Fruit fly (Drosophila melanogaster) whole organism, larva: ENCODE measurements around the gene Atat.

Experiments used
- noc ChIP-seq: fragments of 200-800 bp; sonication (Bioruptor generic); optimal IDR thresholded peaks from 3 replicates; lab custom pipeline; 2019; ENCODE audit warnings: missing biosample characterization, mild to moderate bottlenecking, missing genetic modification characterization, moderate library complexity

Atat gene

dm6 chr3L:9426656-9427294, at the start of gene Atat, which contains the start of gene Shc:
Gene Atat (minus strand): TSS chr3L:9426758.
Gene Shc (plus strand): TSS chr3L:9427010.
- peak; percentile 97 for TF ChIP-seq noc (tag; lab: Kevin White, UChicago)

dm6 chr3L:9471151-9471903, 44.8 kb upstream of the Atat start:
- TF ChIP-seq noc (tag; lab: Kevin White, UChicago): no peak

- TF ChIP-seq noc (tag; lab: Kevin White, UChicago): no peak
Observed at dm6 chr3L:9469079-9469478, 42.5 kb upstream of the Atat start.

dm6 chr3L:9468261-9468890, 41.8 kb upstream of the Atat start:
- TF ChIP-seq noc (tag; lab: Kevin White, UChicago): peak; percentile 22

- TF ChIP-seq noc (tag; lab: Kevin White, UChicago): no peak
Observed at dm6 chr3L:9467763-9468206, 41.2 kb upstream of the Atat start.

dm6 chr3L:9467267-9467666, 40.7 kb upstream of the Atat start:
- TF ChIP-seq noc (tag; lab: Kevin White, UChicago): no peak

- TF ChIP-seq noc (tag; lab: Kevin White, UChicago): peak; percentile 1
Observed at dm6 chr3L:9466595-9466994, 40.0 kb upstream of the Atat start.

dm6 chr3L:9465652-9466244, 39.2 kb upstream of the Atat start:
- TF ChIP-seq noc (tag; lab: Kevin White, UChicago): no peak

- no peak for TF ChIP-seq noc (tag; lab: Kevin White, UChicago)
Observed at dm6 chr3L:9462794-9463193, 36.2 kb upstream of the Atat start.

dm6 chr3L:9462247-9462769, 35.8 kb upstream of the Atat start:
- TF ChIP-seq noc (tag; lab: Kevin White, UChicago): peak; percentile 85

- TF ChIP-seq noc (tag; lab: Kevin White, UChicago): no peak
Observed at dm6 chr3L:9461670-9462246, 35.2 kb upstream of the Atat start.

dm6 chr3L:9460775-9461491, 34.4 kb upstream of the Atat start, which contains the start of the genes CG3434 and CG44838:
Gene CG3434 (minus strand): TSS chr3L:9460799.
Gene CG44838 (plus strand): TSS chr3L:9461050.
- peak; percentile 67 for TF ChIP-seq noc (tag; lab: Kevin White, UChicago)

dm6 chr3L:9457619-9458092, 31.1 kb upstream of the Atat start, which contains the start of gene CG3437:
Gene CG3437 (minus strand): TSS chr3L:9457669.
- TF ChIP-seq noc (tag; lab: Kevin White, UChicago): peak; percentile 99

dm6 chr3L:9456389-9456788, 29.8 kb upstream of the Atat start:
- TF ChIP-seq noc (tag; lab: Kevin White, UChicago): no peak
